Worm (Caenorhabditis elegans): Measurements from ENCODE around the gene gtf-2H1.

- TF ChIP-seq dmd-4 (tag; optimal IDR thresholded peaks at IDR 0.05; ENCODE audit: borderline replicate concordance): no peak
- TF ChIP-seq ceh-30 (tag; optimal IDR thresholded peaks at IDR 0.05): no peak
- TF ChIP-seq ets-4 (tag; optimal IDR thresholded peaks at IDR 0.05): no peak
- TF ChIP-seq ztf-16 (tag; optimal IDR thresholded peaks at IDR 0.05): no peak
- no peak for TF ChIP-seq nhr-232 (tag; optimal IDR thresholded peaks at IDR 0.05)
These were observed 15.9 kb upstream of the gtf-2H1 start for ce11 chrIV:247494-247893.

Data from whole organism, late embryonic.